Worm (Caenorhabditis elegans) whole organism, L4 larva: ENCODE measurements around the gene T27E4.5.

Experiments
- ama-1 ChIP-seq: fragments of 150-350 bp; optimal IDR thresholded peaks from 2 replicates; lab custom pipeline; 2014; ENCODE audit warnings: inconsistent platforms, mixed read lengths
- arid-1 ChIP-seq: fragments of 200-800 bp; sonication (Bioruptor generic); conservative IDR thresholded peaks from 2 replicates; pipeline ENCODE4 v1.3.6; 2022; ENCODE audit warnings: missing genetic modification reagents, missing genetic modification characterization, missing compliant biosample characterization
- ctbp-1 ChIP-seq: fragments of 200-800 bp; sonication (Bioruptor generic); IDR thresholded peaks from 2 replicates; pipeline ENCODE4 v1.3.6; 2022; ENCODE audit warnings: missing genetic modification reagents, missing genetic modification characterization, missing compliant biosample characterization
- hlh-11 ChIP-seq: fragments of 200-800 bp; sonication (Bioruptor generic); optimal IDR thresholded peaks from 2 replicates; lab custom pipeline; 2018; ENCODE audit warnings: mild to moderate bottlenecking, missing genetic modification characterization, missing compliant biosample characterization
- jun-1 ChIP-seq: fragments of 150-350 bp; optimal IDR thresholded peaks from 2 replicates; lab custom pipeline; 2014; ENCODE audit warnings: missing biosample characterization, missing genetic modification reagents, missing genetic modification characterization
- lim-7 ChIP-seq: fragments of 200-800 bp; sonication (Bioruptor generic); IDR thresholded peaks from 2 replicates; pipeline ENCODE4 v1.3.6; 2022; ENCODE audit warnings: missing genetic modification characterization, missing compliant biosample characterization
- lin-13 ChIP-seq: fragments of 150-350 bp; optimal IDR thresholded peaks from 2 replicates; lab custom pipeline; 2014; ENCODE audit warnings: missing biosample characterization, missing genetic modification reagents, missing genetic modification characterization
- lsy-2 ChIP-seq, 2 experiments: fragments of 150-350 bp in 1 of 2; sonication (generic microtip) in 1 of 2; optimal IDR thresholded peaks; 2 replicates each; lab custom pipeline; 2014 to 2017; ENCODE audit warnings: missing biosample characterization in 2 of 2, missing genetic modification characterization in 2 of 2
- mxl-2 ChIP-seq: fragments of 200-800 bp; sonication (Bioruptor generic); conservative IDR thresholded peaks from 2 replicates; pipeline ENCODE4 v1.3.6; 2022; ENCODE audit warnings: missing genetic modification reagents, missing genetic modification characterization, missing compliant biosample characterization
- pha-4 ChIP-seq, 2 experiments: fragments of 150-350 bp in 1 of 2; fragments of 200-800 bp in 1 of 2; sonication (Bioruptor generic) in 1 of 2; IDR thresholded peaks in 1 of 2; optimal IDR thresholded peaks in 1 of 2; 2 replicates each; pipeline versions ENCODE4 v1.3.6 to Lab custom; 2014 to 2022; ENCODE audit warnings: missing genetic modification characterization in 2 of 2, missing genetic modification reagents in 2 of 2, missing biosample characterization in 1 of 2, missing compliant biosample characterization in 1 of 2
- pqm-1 ChIP-seq: sonication (generic microtip); optimal IDR thresholded peaks from 2 replicates; lab custom pipeline; 2017; ENCODE audit warnings: missing biosample characterization, missing genetic modification characterization
- skn-1 ChIP-seq: fragments of 150-350 bp; optimal IDR thresholded peaks from 2 replicates; lab custom pipeline; 2014; ENCODE audit warnings: missing biosample characterization, missing genetic modification characterization
- snpc-4 ChIP-seq: fragments of 150-350 bp; optimal IDR thresholded peaks from 2 replicates; lab custom pipeline; 2014; ENCODE audit warnings: missing biosample characterization, missing genetic modification characterization
- zip-11 ChIP-seq: fragments of 200-800 bp; sonication (Bioruptor generic); IDR thresholded peaks from 2 replicates; pipeline ENCODE4 v1.3.6; 2022; ENCODE audit warnings: missing genetic modification characterization, missing compliant biosample characterization

ce11 chrV:9055644-9056043 is 13.9 kb downstream of the T27E4.5 start:
- no peak for TF ChIP-seq lsy-2 (tag; optimal IDR thresholded peaks at IDR 0.05; lab: Kevin White, UChicago)
- no peak for TF ChIP-seq ctbp-1 (GFP tag; lab: Robert Waterston, UW)
- no peak for TF ChIP-seq skn-1
- TF ChIP-seq pha-4 (GFP tag; IDR thresholded peaks at IDR 0.05; lab: Robert Waterston, UW): no peak
- no peak for TF ChIP-seq pha-4 (tag; optimal IDR thresholded peaks at IDR 0.05; lab: Kevin White, UChicago)
- TF ChIP-seq lin-13 (GFP tag; lab: Kevin White, UChicago): no peak
- no peak for TF ChIP-seq snpc-4 (tag; lab: Kevin White, UChicago)
- no peak for TF ChIP-seq arid-1
- no peak for TF ChIP-seq lim-7
- TF ChIP-seq jun-1: no peak
- TF ChIP-seq hlh-11: no peak
- no peak for TF ChIP-seq mxl-2 (GFP tag; lab: Robert Waterston, UW)
- TF ChIP-seq zip-11 (GFP tag; lab: Robert Waterston, UW): no peak
- TF ChIP-seq ama-1: no peak
- no peak for TF ChIP-seq pqm-1 (tag; lab: Kevin White, UChicago)
